Worm (Caenorhabditis elegans) whole organism, L1 larva: ENCODE data around the gene F58H1.5.

Experiments used
- C16A3.4 ChIP-seq: fragments of 150-350 bp; optimal IDR thresholded peaks from 2 replicates; lab custom pipeline; 2014; ENCODE audit warnings: missing biosample characterization, missing genetic modification characterization
- C34B4.2 ChIP-seq: sonication (generic microtip); optimal IDR thresholded peaks from 2 replicates; lab custom pipeline; 2017; ENCODE audit warnings: mild to moderate bottlenecking, missing genetic modification characterization, missing compliant biosample characterization
- F16B12.6 ChIP-seq: fragments of 150-350 bp; optimal IDR thresholded peaks from 2 replicates; lab custom pipeline; 2014; ENCODE audit warnings: missing biosample characterization, missing genetic modification characterization
- alr-1 ChIP-seq: fragments of 200-800 bp; sonication (Bioruptor generic); optimal IDR thresholded peaks from 2 replicates; lab custom pipeline; 2018; ENCODE audit warnings: borderline replicate concordance, mild to moderate bottlenecking, missing genetic modification characterization, missing compliant biosample characterization
- aly-2 ChIP-seq: fragments of 150-350 bp; optimal IDR thresholded peaks from 2 replicates; lab custom pipeline; 2014; ENCODE audit warnings: missing biosample characterization, missing genetic modification characterization
- ceh-82 ChIP-seq, 3 experiments: fragments of 150-350 bp in 1 of 3; sonication (generic microtip) in 2 of 3; optimal IDR thresholded peaks; 2 replicates each; lab custom pipeline; 2014 to 2017; ENCODE audit warnings: missing biosample characterization in 3 of 3, missing genetic modification characterization in 3 of 3
- ceh-88 ChIP-seq: fragments of 200-800 bp; sonication (Bioruptor generic); IDR thresholded peaks from 2 replicates; pipeline ENCODE4 v1.3.6; 2022; ENCODE audit warnings: missing genetic modification characterization, missing compliant biosample characterization
- ceh-90 ChIP-seq: sonication (generic microtip); optimal IDR thresholded peaks from 2 replicates; lab custom pipeline; 2016; ENCODE audit warnings: missing genetic modification characterization, missing compliant biosample characterization
- ces-1 ChIP-seq: fragments of 150-350 bp; optimal IDR thresholded peaks from 2 replicates; lab custom pipeline; 2014; ENCODE audit warnings: missing biosample characterization, missing genetic modification reagents, missing genetic modification characterization
- dpl-1 ChIP-seq, 3 experiments: fragments of 150-350 bp in 2 of 3; sonication (generic microtip) in 1 of 3; optimal IDR thresholded peaks; 2 replicates each; lab custom pipeline; 2014 to 2017; ENCODE audit warnings: missing biosample characterization in 3 of 3, missing genetic modification characterization in 3 of 3, missing genetic modification reagents in 3 of 3
- efl-3 ChIP-seq: fragments of 200-800 bp; sonication (Bioruptor generic); optimal IDR thresholded peaks from 2 replicates; lab custom pipeline; 2018; ENCODE audit warnings: mild to moderate bottlenecking, missing genetic modification characterization, missing compliant biosample characterization
- egl-13 ChIP-seq: sonication (generic microtip); optimal IDR thresholded peaks from 2 replicates; lab custom pipeline; 2016; ENCODE audit warnings: missing genotype, missing genetic modification reagents, missing genetic modification characterization, missing compliant biosample characterization
- elt-3 ChIP-seq, 6 experiments: fragments of 150-350 bp in 1 of 6; sonication (generic microtip); optimal IDR thresholded peaks; 2 replicates each; lab custom pipeline; 2017 to 2018; ENCODE audit warnings: missing biosample characterization in 6 of 6, missing genetic modification characterization in 6 of 6, inconsistent platforms in 1 of 6
- fkh-10 ChIP-seq: sonication (generic microtip); optimal IDR thresholded peaks from 2 replicates; lab custom pipeline; 2017; ENCODE audit warnings: missing biosample characterization, missing genetic modification reagents, missing genetic modification characterization
- fkh-4 ChIP-seq: sonication (generic microtip); optimal IDR thresholded peaks from 2 replicates; lab custom pipeline; 2016; ENCODE audit warnings: missing compliant biosample characterization, missing genetic modification characterization, borderline replicate concordance
- fos-1 ChIP-seq: fragments of 150-350 bp; optimal IDR thresholded peaks from 2 replicates; lab custom pipeline; 2014; ENCODE audit warnings: missing biosample characterization, missing genetic modification characterization
- grh-1 ChIP-seq: fragments of 200-800 bp; sonication (Bioruptor generic); IDR thresholded peaks from 2 replicates; pipeline ENCODE4 v1.3.6; 2022; ENCODE audit warnings: missing genetic modification reagents, missing genetic modification characterization, missing compliant biosample characterization
- hlh-17 ChIP-seq: fragments of 200-800 bp; sonication (Bioruptor generic); optimal IDR thresholded peaks from 2 replicates; lab custom pipeline; 2018; ENCODE audit warnings: missing genetic modification characterization, mild to moderate bottlenecking, missing compliant biosample characterization, moderate library complexity, borderline replicate concordance
- hpl-2 ChIP-seq: fragments of 150-350 bp; optimal IDR thresholded peaks from 2 replicates; lab custom pipeline; 2014; ENCODE audit warnings: missing biosample characterization, missing genetic modification reagents, missing genetic modification characterization
- isw-1 ChIP-seq: fragments of 200-800 bp; sonication (Bioruptor generic); IDR thresholded peaks from 2 replicates; pipeline ENCODE4 v1.3.6; 2022; ENCODE audit warnings: missing genetic modification characterization, missing compliant biosample characterization
- jun-1 ChIP-seq: fragments of 150-350 bp; optimal IDR thresholded peaks from 2 replicates; lab custom pipeline; 2014; ENCODE audit warnings: missing biosample characterization, missing genetic modification reagents, missing genetic modification characterization
- lin-13 ChIP-seq: fragments of 150-350 bp; optimal IDR thresholded peaks from 2 replicates; lab custom pipeline; 2014; ENCODE audit warnings: missing biosample characterization, missing genetic modification reagents, missing genetic modification characterization
- lin-14 ChIP-seq: fragments of 200-800 bp; sonication (Bioruptor generic); optimal IDR thresholded peaks from 2 replicates; lab custom pipeline; 2018; ENCODE audit warnings: mild to moderate bottlenecking, missing genetic modification characterization, moderate library complexity, missing compliant biosample characterization
- lin-15B ChIP-seq: fragments of 150-350 bp; sonication (generic microtip); optimal IDR thresholded peaks from 3 replicates; lab custom pipeline; 2014; ENCODE audit warnings: missing biosample characterization, missing genetic modification characterization
- lir-3 ChIP-seq: sonication (generic microtip); optimal IDR thresholded peaks from 2 replicates; lab custom pipeline; 2016; ENCODE audit warnings: mild to moderate bottlenecking, missing genetic modification characterization, moderate library complexity, missing compliant biosample characterization; ENCODE audit not compliant: poor library complexity
- lsy-2 ChIP-seq, 2 experiments: fragments of 150-350 bp; optimal IDR thresholded peaks; 2 replicates each; lab custom pipeline; 2014; ENCODE audit warnings: missing biosample characterization in 2 of 2, missing genetic modification characterization in 2 of 2
- mab-9 ChIP-seq: fragments of 200-800 bp; sonication (Bioruptor generic); IDR thresholded peaks from 2 replicates; pipeline ENCODE4 v1.3.6; 2022; ENCODE audit warnings: missing genetic modification reagents, missing genetic modification characterization, missing compliant biosample characterization
- mef-2 ChIP-seq: fragments of 150-350 bp; optimal IDR thresholded peaks from 2 replicates; lab custom pipeline; 2014; ENCODE audit warnings: missing biosample characterization, missing genetic modification characterization
- nhr-19 ChIP-seq: fragments of 200-800 bp; sonication (Bioruptor generic); conservative IDR thresholded peaks from 2 replicates; pipeline ENCODE4 v1.3.6; 2022; ENCODE audit warnings: missing genetic modification characterization, missing compliant biosample characterization
- nhr-20 ChIP-seq: sonication (generic microtip); optimal IDR thresholded peaks from 2 replicates; lab custom pipeline; 2016; ENCODE audit warnings: mild to moderate bottlenecking, missing genetic modification characterization, missing compliant biosample characterization
- nhr-237 ChIP-seq: fragments of 150-350 bp; optimal IDR thresholded peaks from 2 replicates; lab custom pipeline; 2014; ENCODE audit warnings: missing biosample characterization, missing genetic modification characterization
- nhr-28 ChIP-seq: fragments of 150-350 bp; optimal IDR thresholded peaks from 2 replicates; lab custom pipeline; 2014; ENCODE audit warnings: missing biosample characterization, missing genetic modification characterization
- nhr-47 ChIP-seq: sonication (generic microtip); optimal IDR thresholded peaks from 2 replicates; lab custom pipeline; 2016; ENCODE audit warnings: mild to moderate bottlenecking, missing genetic modification characterization, moderate library complexity, missing compliant biosample characterization
- nhr-71 ChIP-seq: sonication (generic microtip); optimal IDR thresholded peaks from 2 replicates; lab custom pipeline; 2016; ENCODE audit warnings: mild to moderate bottlenecking, missing genetic modification characterization, moderate library complexity, missing compliant biosample characterization
- nhr-77 ChIP-seq: fragments of 150-350 bp; optimal IDR thresholded peaks from 2 replicates; lab custom pipeline; 2014; ENCODE audit warnings: missing biosample characterization, missing genetic modification characterization
- nhr-84 ChIP-seq: sonication (generic microtip); optimal IDR thresholded peaks from 2 replicates; lab custom pipeline; 2017; ENCODE audit warnings: missing biosample characterization, missing genetic modification characterization
- nhr-90 ChIP-seq: sonication (generic microtip); optimal IDR thresholded peaks from 2 replicates; lab custom pipeline; 2016; ENCODE audit warnings: mild to moderate bottlenecking, missing genetic modification characterization, missing compliant biosample characterization; ENCODE audit not compliant: poor library complexity
- pag-3 ChIP-seq: sonication (generic microtip); optimal IDR thresholded peaks from 2 replicates; lab custom pipeline; 2017; ENCODE audit warnings: missing genetic modification characterization, mild to moderate bottlenecking, missing compliant biosample characterization, antibody characterized with exemption, borderline replicate concordance; ENCODE audit not compliant: insufficient read depth
- pax-3 ChIP-seq: fragments of 200-800 bp; sonication (Bioruptor generic); optimal IDR thresholded peaks from 2 replicates; lab custom pipeline; 2018; ENCODE audit warnings: mild to moderate bottlenecking, missing genetic modification characterization, moderate library complexity, missing compliant biosample characterization
- skn-1 ChIP-seq: fragments of 150-350 bp; optimal IDR thresholded peaks from 2 replicates; lab custom pipeline; 2014; ENCODE audit warnings: missing biosample characterization, missing genetic modification characterization
- snpc-4 ChIP-seq: fragments of 150-350 bp; optimal IDR thresholded peaks from 2 replicates; lab custom pipeline; 2014; ENCODE audit warnings: missing biosample characterization, missing genetic modification characterization
- sup-37 ChIP-seq: fragments of 200-800 bp; sonication (Bioruptor generic); optimal IDR thresholded peaks from 2 replicates; lab custom pipeline; 2018; ENCODE audit warnings: mild to moderate bottlenecking, missing genetic modification characterization, missing compliant biosample characterization
- tbx-2 ChIP-seq: sonication (generic microtip); optimal IDR thresholded peaks from 2 replicates; lab custom pipeline; 2016; ENCODE audit warnings: missing genetic modification characterization, missing compliant biosample characterization
- unc-62 ChIP-seq: fragments of 150-350 bp; optimal IDR thresholded peaks from 2 replicates; lab custom pipeline; 2014; ENCODE audit warnings: missing biosample characterization, missing genetic modification reagents, missing genetic modification characterization
- vab-15 ChIP-seq: sonication (generic microtip); optimal IDR thresholded peaks from 2 replicates; lab custom pipeline; 2017; ENCODE audit warnings: missing genotype, mild to moderate bottlenecking, missing genetic modification characterization, missing compliant biosample characterization
- zag-1 ChIP-seq: fragments of 150-350 bp; optimal IDR thresholded peaks from 2 replicates; lab custom pipeline; 2014; ENCODE audit warnings: missing biosample characterization, missing genetic modification characterization
- ztf-11 ChIP-seq, 2 experiments: sonication (generic microtip); optimal IDR thresholded peaks; 2 replicates each; lab custom pipeline; 2016 to 2017; ENCODE audit warnings: missing genetic modification characterization in 2 of 2, missing biosample characterization in 1 of 2, missing compliant biosample characterization in 1 of 2
- ztf-4 ChIP-seq: fragments of 150-350 bp; optimal IDR thresholded peaks from 2 replicates; lab custom pipeline; 2014; ENCODE audit warnings: missing biosample characterization, missing genetic modification characterization

F58H1.5 gene

ce11 chrV:11921229-11921628 is 37.0 kb upstream of the F58H1.5 start (continued):
- TF ChIP-seq ztf-4 = no peak
- no peak for TF ChIP-seq grh-1 (GFP tag; lab: Robert Waterston, UW)
- peak in 1 of 2 experiments; percentile 23 for TF ChIP-seq lsy-2 (tag; optimal IDR thresholded peaks at IDR 0.05; lab: Kevin White, UChicago)
- TF ChIP-seq nhr-20 (tag; lab: Kevin White, UChicago) = peak; percentile 40
- TF ChIP-seq C16A3.4 (tag; lab: Kevin White, UChicago) = peak; percentile 3
- no peak for TF ChIP-seq hpl-2 (GFP tag; lab: Kevin White, UChicago)
- no peak for TF ChIP-seq ces-1
- TF ChIP-seq ceh-82 (tag; optimal IDR thresholded peaks at IDR 0.05; lab: Kevin White, UChicago) = peak in 1 of 3 experiments; percentile 2
- peak in 1 of 6 experiments; percentile 37 for TF ChIP-seq elt-3 (tag; optimal IDR thresholded peaks at IDR 0.05; lab: Kevin White, UChicago)
- TF ChIP-seq isw-1 (GFP tag; lab: Robert Waterston, UW) = no peak
- TF ChIP-seq mef-2 (tag; lab: Kevin White, UChicago) = no peak
- TF ChIP-seq lin-15B (tag; lab: Kevin White, UChicago) = no peak

DNA sequence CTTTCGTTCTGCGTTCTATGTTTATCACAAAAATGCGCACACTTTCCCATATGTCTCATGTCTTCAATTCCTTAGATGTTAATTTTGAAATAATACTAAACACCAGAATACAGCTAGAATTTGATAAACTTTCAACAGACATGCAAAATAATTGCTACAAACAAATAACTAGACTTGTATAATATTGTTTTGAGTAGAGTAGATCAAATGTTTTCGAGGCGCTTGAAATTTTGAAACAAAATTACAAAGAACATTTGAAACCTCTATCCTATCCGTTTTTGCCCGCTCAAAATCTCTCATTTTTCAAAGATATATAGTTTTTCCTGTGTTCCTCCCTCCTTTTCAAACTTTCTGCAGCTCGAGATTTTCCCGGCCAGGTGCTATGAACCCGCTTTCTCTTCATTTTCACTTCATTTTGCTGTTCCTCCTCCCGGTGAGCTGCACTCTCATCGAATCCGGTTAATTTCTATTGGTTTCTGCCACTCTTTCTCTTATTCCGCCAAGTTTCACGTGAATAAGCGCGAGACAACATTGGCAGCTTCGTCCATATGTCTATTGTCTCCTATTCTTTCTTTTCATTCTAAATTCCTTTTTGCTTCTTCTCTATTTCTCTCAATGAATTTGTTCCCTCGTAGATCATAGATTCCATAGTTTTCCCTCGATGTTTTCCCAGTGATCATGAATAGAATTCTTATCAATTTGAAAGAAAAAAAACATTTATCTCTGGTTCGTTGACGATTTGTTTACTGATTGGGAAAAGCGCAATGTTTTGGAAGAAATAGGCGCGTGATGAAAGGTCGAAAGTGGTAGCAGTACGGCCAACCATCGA is 36.3 kb upstream of the F58H1.5 start:
- no peak for TF ChIP-seq vab-15 (tag; lab: Kevin White, UChicago)
- TF ChIP-seq ztf-4 = no peak
- no peak for TF ChIP-seq nhr-77 (tag; lab: Kevin White, UChicago)
- peak; percentile 67 for TF ChIP-seq lin-14
- TF ChIP-seq nhr-71 = peak; percentile 43
- peak; percentile 17 for TF ChIP-seq skn-1
- TF ChIP-seq elt-3 (tag; optimal IDR thresholded peaks at IDR 0.05; lab: Kevin White, UChicago) = peak in 1 of 6 experiments; percentile 71
- no peak for TF ChIP-seq F16B12.6
- peak; percentile 7 for TF ChIP-seq tbx-2 (tag; lab: Kevin White, UChicago)
- TF ChIP-seq ztf-11 (tag; optimal IDR thresholded peaks at IDR 0.05; lab: Kevin White, UChicago) = no peak
- TF ChIP-seq C34B4.2 = no peak
- TF ChIP-seq snpc-4 (tag; lab: Kevin White, UChicago) = no peak
- TF ChIP-seq ceh-88 (GFP tag; lab: Robert Waterston, UW) = no peak
- no peak for TF ChIP-seq lir-3 (tag; lab: Kevin White, UChicago)
- no peak for TF ChIP-seq fkh-4
- no peak for TF ChIP-seq fkh-10 (GFP tag; lab: Kevin White, UChicago)
- no peak for TF ChIP-seq efl-3 (GFP tag; lab: Kevin White, UChicago)
- no peak for TF ChIP-seq nhr-19 (GFP tag; lab: Robert Waterston, UW)
- no peak for TF ChIP-seq alr-1 (tag; lab: Kevin White, UChicago)
- TF ChIP-seq egl-13 = no peak
- no peak for TF ChIP-seq pax-3 (tag; lab: Kevin White, UChicago)
- TF ChIP-seq ceh-90 (tag; lab: Kevin White, UChicago) = no peak
- no peak for TF ChIP-seq dpl-1 (GFP tag; optimal IDR thresholded peaks at IDR 0.05; lab: Kevin White, UChicago)
- TF ChIP-seq nhr-237 (tag; lab: Kevin White, UChicago) = no peak
- TF ChIP-seq lin-15B (tag; lab: Kevin White, UChicago) = no peak
- no peak for TF ChIP-seq sup-37 (GFP tag; lab: Kevin White, UChicago)
- peak; percentile 8 to 60 for TF ChIP-seq lsy-2 (tag; optimal IDR thresholded peaks at IDR 0.05; lab: Kevin White, UChicago)
- TF ChIP-seq jun-1 (tag; lab: Kevin White, UChicago) = no peak
- no peak for TF ChIP-seq nhr-84 (tag; lab: Kevin White, UChicago)
- no peak for TF ChIP-seq grh-1 (GFP tag; lab: Robert Waterston, UW)
- no peak for TF ChIP-seq nhr-90 (tag; lab: Kevin White, UChicago)
- TF ChIP-seq zag-1 (tag; lab: Kevin White, UChicago) = no peak
- TF ChIP-seq nhr-47 = no peak
- no peak for TF ChIP-seq nhr-28
- no peak for TF ChIP-seq mab-9 (GFP tag; lab: Robert Waterston, UW)
- no peak for TF ChIP-seq fos-1 (tag; lab: Kevin White, UChicago)
- no peak for TF ChIP-seq aly-2 (tag; lab: Kevin White, UChicago)
- no peak for TF ChIP-seq hlh-17
- no peak for TF ChIP-seq lin-13 (GFP tag; lab: Kevin White, UChicago)
- TF ChIP-seq unc-62 (GFP tag; lab: Kevin White, UChicago) = no peak
- TF ChIP-seq pag-3 (tag; lab: Kevin White, UChicago) = no peak
